Fruit fly (Drosophila melanogaster): Measurements from ENCODE around the gene Ncoa6.
A peak's percentile ranks its signal among the peaks of the same experiment; 100 is the strongest.

Gene Ncoa6

DNA sequence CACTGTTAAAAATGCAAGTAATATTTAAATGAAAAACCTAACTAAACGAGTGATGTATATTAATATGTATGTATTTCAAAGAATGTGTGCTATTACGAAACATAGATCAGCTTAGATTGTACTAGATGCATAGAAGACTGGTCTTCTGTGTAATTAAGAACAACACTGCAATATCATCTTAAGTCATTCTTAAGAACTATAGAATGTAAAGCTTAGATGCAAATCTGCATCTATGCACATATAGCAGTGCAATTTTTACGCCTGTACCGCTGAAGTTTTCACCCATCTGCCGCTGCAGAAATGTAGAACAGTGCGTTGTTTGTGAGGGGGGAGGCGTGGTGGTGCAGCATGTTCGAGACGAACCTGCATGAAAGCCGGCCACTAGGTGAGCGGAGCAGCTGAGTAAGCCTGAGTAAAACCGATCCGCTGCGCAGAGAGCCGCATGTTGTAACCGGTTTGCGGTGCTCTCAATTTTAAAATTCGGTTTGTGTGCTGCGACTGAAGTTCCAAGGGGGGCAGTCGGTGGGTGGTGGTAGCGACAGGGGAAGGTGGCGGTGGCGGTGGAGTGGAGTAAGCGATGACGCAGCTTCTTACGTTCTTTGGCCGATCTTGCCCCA lies 29.7 kb downstream of the Ncoa6 start (continued):
- TF ChIP-seq jigr1 (GFP tag; IDR thresholded peaks at IDR 0.05) = no peak
- no peak for TF ChIP-seq CG13624 (GFP tag; optimal IDR thresholded peaks at IDR 0.05)
- TF ChIP-seq CG4282 (GFP tag; optimal IDR thresholded peaks at IDR 0.05) = no peak
- no peak for TF ChIP-seq vnd (GFP tag; IDR thresholded peaks at IDR 0.05; ENCODE audit: partially characterized antibody)
- TF ChIP-seq Neu2 (GFP tag; optimal IDR thresholded peaks at IDR 0.05; ENCODE audit: borderline replicate concordance) = no peak
- TF ChIP-seq MBD-R2 (GFP tag; IDR thresholded peaks at IDR 0.05) = no peak
- peak; percentile 11 for TF ChIP-seq Sox100B (GFP tag; optimal IDR thresholded peaks at IDR 0.05)
- TF ChIP-seq CG11696 (GFP tag; IDR thresholded peaks at IDR 0.05) = no peak
- no peak for TF ChIP-seq pho (GFP tag; optimal IDR thresholded peaks at IDR 0.05)
- TF ChIP-seq CG16815 (GFP tag; optimal IDR thresholded peaks at IDR 0.05) = no peak
- no peak for TF ChIP-seq CG6272 (GFP tag; IDR thresholded peaks at IDR 0.05)
- no peak for TF ChIP-seq CG11560 (tag; IDR thresholded peaks at IDR 0.05)
- TF ChIP-seq CG4820 (GFP tag; optimal IDR thresholded peaks at IDR 0.05) = peak; percentile 38
- TF ChIP-seq CG3163 (GFP tag; optimal IDR thresholded peaks at IDR 0.05) = no peak
- TF ChIP-seq lbe (GFP tag; optimal IDR thresholded peaks at IDR 0.05) = no peak
- TF ChIP-seq fd3F (GFP tag; optimal IDR thresholded peaks at IDR 0.05) = no peak
- TF ChIP-seq CG32767 (GFP tag; IDR thresholded peaks at IDR 0.05) = no peak
- TF ChIP-seq CG15601 (tag; optimal IDR thresholded peaks at IDR 0.05) = peak; percentile 70
- TF ChIP-seq CG9215 (GFP tag; IDR thresholded peaks at IDR 0.05) = no peak
- TF ChIP-seq CG30403 (GFP tag; optimal IDR thresholded peaks at IDR 0.05) = peak; percentile 29
- no peak for TF ChIP-seq CG2120 (GFP tag; optimal IDR thresholded peaks at IDR 0.05)
- TF ChIP-seq stwl (tag; optimal IDR thresholded peaks at IDR 0.05) = no peak
- TF ChIP-seq tin (GFP tag; optimal IDR thresholded peaks at IDR 0.05) = peak; percentile 1
- TF ChIP-seq CG12391 (tag; optimal IDR thresholded peaks at IDR 0.05) = peak; percentile 6
- peak; percentile 36; the same call in 1 of the 2 replicates for TF ChIP-seq Xrp1 (GFP tag; IDR thresholded peaks at IDR 0.05)
- TF ChIP-seq CoRest (tag; optimal IDR thresholded peaks at IDR 0.05) = peak; percentile 35
- no peak for TF ChIP-seq sima (GFP tag; optimal IDR thresholded peaks at IDR 0.05)
- no peak for TF ChIP-seq CHES-1-like (GFP tag; optimal IDR thresholded peaks at IDR 0.05)
- TF ChIP-seq dan (GFP tag; IDR thresholded peaks at IDR 0.05) = no peak
- TF ChIP-seq ase (GFP tag; IDR thresholded peaks at IDR 0.05) = no peak
- TF ChIP-seq HLHmδ (GFP tag; optimal IDR thresholded peaks at IDR 0.05) = no peak
- no peak for TF ChIP-seq CG12155 (GFP tag; optimal IDR thresholded peaks at IDR 0.05)
- no peak for TF ChIP-seq cato (GFP tag; optimal IDR thresholded peaks at IDR 0.05; ENCODE audit: borderline replicate concordance)
- no peak for TF ChIP-seq CG12071 (GFP tag; optimal IDR thresholded peaks at IDR 0.05)
- TF ChIP-seq chm (GFP tag; IDR thresholded peaks at IDR 0.05) = no peak
- TF ChIP-seq Doc3 (GFP tag; IDR thresholded peaks at IDR 0.05; ENCODE audit: partially characterized antibody) = no peak
- TF ChIP-seq CG15514 (GFP tag; optimal IDR thresholded peaks at IDR 0.05) = no peak
- no peak for TF ChIP-seq CG14441 (GFP tag; IDR thresholded peaks at IDR 0.05)
- no peak for TF ChIP-seq Side (GFP tag; optimal IDR thresholded peaks at IDR 0.05)
- no peak for TF ChIP-seq MTF-1 (GFP tag; optimal IDR thresholded peaks at IDR 0.05; ENCODE audit: borderline replicate concordance)
- TF ChIP-seq Dll (GFP tag; IDR thresholded peaks at IDR 0.05; ENCODE audit: partially characterized antibody) = no peak
- no peak for TF ChIP-seq bab2 (GFP tag; optimal IDR thresholded peaks at IDR 0.05)
- TF ChIP-seq crc (GFP tag; optimal IDR thresholded peaks at IDR 0.05) = no peak
- TF ChIP-seq croc (GFP tag; conservative IDR thresholded peaks at IDR 0.05) = peak; percentile 23; the same call in 2 of the 3 replicates
- TF ChIP-seq B-H1 (GFP tag; IDR thresholded peaks at IDR 0.05) = no peak
- no peak for TF ChIP-seq CG33213 (GFP tag; optimal IDR thresholded peaks at IDR 0.05)
- no peak for TF ChIP-seq CG18619 (GFP tag; optimal IDR thresholded peaks at IDR 0.05)
- TF ChIP-seq Mad (GFP tag; optimal IDR thresholded peaks at IDR 0.05) = no peak
- TF ChIP-seq Meics (GFP tag; optimal IDR thresholded peaks at IDR 0.05) = no peak
- no peak for TF ChIP-seq Pdp1 (GFP tag; optimal IDR thresholded peaks at IDR 0.05)
- no peak for TF ChIP-seq HLH54F (GFP tag; optimal IDR thresholded peaks at IDR 0.05)

All from whole organism, embryonic.